Fruit fly (Drosophila melanogaster): ENCODE results near the gene CG12974.

DNA sequence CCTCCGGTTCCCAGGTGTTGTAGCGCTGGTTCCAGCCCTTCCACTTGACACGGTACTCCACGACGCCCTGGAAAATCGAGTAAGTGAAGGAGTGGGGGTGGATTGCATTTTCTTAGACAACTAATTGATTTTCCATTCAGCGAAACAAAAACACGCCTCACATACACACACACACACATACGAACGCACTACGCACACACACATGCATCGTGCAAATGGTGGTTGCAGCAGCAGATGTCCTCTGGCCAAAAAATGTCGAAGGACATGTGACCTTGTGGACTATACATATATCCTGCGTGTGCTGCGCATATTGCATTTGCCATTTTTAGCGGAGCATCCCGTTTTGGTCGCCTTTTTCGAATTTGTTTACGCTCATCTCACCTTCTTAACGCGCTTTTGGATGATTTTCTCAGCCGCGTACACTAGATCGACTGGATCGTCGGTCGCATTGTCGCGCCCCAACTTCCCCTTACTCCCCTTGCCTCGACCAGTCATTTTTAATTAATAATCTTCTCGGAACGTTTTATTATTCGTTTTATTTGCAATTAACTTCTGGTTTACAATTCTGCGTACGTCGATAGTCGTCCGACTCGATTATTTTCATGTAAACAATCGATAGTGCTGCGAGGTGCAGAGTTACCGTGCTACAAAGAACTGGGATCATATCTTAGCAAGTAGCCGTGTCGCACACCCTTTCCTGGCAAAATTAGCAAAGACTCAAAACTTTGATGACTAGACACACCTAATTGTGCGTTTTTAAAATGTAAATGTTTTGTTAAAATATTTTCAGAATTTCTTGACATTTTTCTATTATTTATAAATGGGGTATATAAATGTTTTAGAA is 31.9 kb upstream of the CG12974 start, which contains the start of gene Pc:
- TF ChIP-seq pan (optimal IDR thresholded peaks at IDR 0.05) (no peak), psq (optimal IDR thresholded peaks at IDR 0.05) (no peak), EcR (GFP tag; optimal IDR thresholded peaks at IDR 0.05) (no peak), Dll (optimal IDR thresholded peaks at IDR 0.05) (no peak), usp (GFP tag; optimal IDR thresholded peaks at IDR 0.05) (no peak)

Data from whole organism.